Worm (Caenorhabditis elegans): ENCODE data around the gene Y116A8C.23.

- TF ChIP-seq eyg-1 (tag; optimal IDR thresholded peaks at IDR 0.05) (no peak), nfya-1 (tag; optimal IDR thresholded peaks at IDR 0.05) (no peak), tbx-2 (tag; optimal IDR thresholded peaks at IDR 0.05) (no peak)
Measured at ce11 chrIV:17084839-17085238, 31.5 kb downstream of the Y116A8C.23 start.

Data from whole organism, late embryonic.